Fruit fly (Drosophila melanogaster) whole organism, embryonic: Measurements from ENCODE around the gene jus.

Source experiments
- Bgb ChIP-seq: fragments of 200-800 bp; sonication (Bioruptor generic); IDR thresholded peaks from 2 replicates; pipeline ENCODE4 v1.3.6; 2022; ENCODE audit warnings: missing biosample characterization, missing genetic modification characterization; ENCODE audit not compliant: partially characterized antibody
- CG1024 ChIP-seq: fragments of 200-800 bp; sonication (Bioruptor generic); IDR thresholded peaks from 2 replicates; pipeline ENCODE4 v1.3.6; 2022; ENCODE audit warnings: missing biosample characterization, missing genetic modification characterization
- CG10274 ChIP-seq: fragments of 200-800 bp; sonication (Bioruptor generic); optimal IDR thresholded peaks from 3 replicates; lab custom pipeline; 2017; ENCODE audit warnings: missing biosample characterization, mild to moderate bottlenecking, missing genetic modification characterization
- CG10321 ChIP-seq: fragments of 200-800 bp; sonication (Bioruptor generic); IDR thresholded peaks from 2 replicates; pipeline ENCODE4 v1.3.6; 2022; ENCODE audit warnings: missing biosample characterization, missing genetic modification characterization
- CG11247 ChIP-seq: fragments of 200-800 bp; sonication (Bioruptor generic); IDR thresholded peaks from 2 replicates; pipeline ENCODE4 v1.3.6; 2022; ENCODE audit warnings: missing biosample characterization, missing genetic modification characterization
- CG11456 ChIP-seq: fragments of 200-800 bp; sonication (Bioruptor generic); IDR thresholded peaks from 3 replicates; pipeline ENCODE4 v1.3.6; 2022; ENCODE audit warnings: missing biosample characterization, missing genetic modification characterization
- CG11723 ChIP-seq: fragments of 200-800 bp; sonication (Bioruptor generic); optimal IDR thresholded peaks from 2 replicates; lab custom pipeline; 2017; ENCODE audit warnings: missing biosample characterization, mild to moderate bottlenecking, missing genetic modification characterization
- CG13296 ChIP-seq: fragments of 200-800 bp; sonication (Bioruptor generic); optimal IDR thresholded peaks from 3 replicates; lab custom pipeline; 2018; ENCODE audit warnings: missing biosample characterization, mild to moderate bottlenecking, missing genetic modification characterization
- CG13424 ChIP-seq: fragments of 200-800 bp; sonication (Bioruptor generic); optimal IDR thresholded peaks from 2 replicates; lab custom pipeline; 2019; ENCODE audit warnings: missing biosample characterization, mild to moderate bottlenecking, missing genetic modification characterization, moderate library complexity
- CG14667 ChIP-seq: fragments of 200-800 bp; sonication (Bioruptor generic); IDR thresholded peaks from 2 replicates; pipeline ENCODE4 v1.3.6; 2022; ENCODE audit warnings: missing biosample characterization, missing genetic modification characterization
- CG17186 ChIP-seq: fragments of 200-800 bp; sonication (Bioruptor generic); optimal IDR thresholded peaks from 3 replicates; lab custom pipeline; 2017; ENCODE audit warnings: missing biosample characterization, missing genetic modification reagents, missing genetic modification characterization
- CG17328 ChIP-seq: fragments of 200-800 bp; sonication (Bioruptor generic); IDR thresholded peaks from 2 replicates; pipeline ENCODE4 v1.3.6; 2022; ENCODE audit warnings: missing biosample characterization, missing genetic modification characterization
- CG17612 ChIP-seq: fragments of 200-800 bp; sonication (Bioruptor generic); IDR thresholded peaks from 2 replicates; pipeline ENCODE4 v1.3.6; 2022; ENCODE audit warnings: missing biosample characterization, missing genetic modification characterization
- CG30403 ChIP-seq: fragments of 200-800 bp; sonication (Bioruptor generic); optimal IDR thresholded peaks from 3 replicates; lab custom pipeline; 2016; ENCODE audit warnings: missing biosample characterization, missing genetic modification characterization
- CG3281 ChIP-seq: fragments of 200-800 bp; sonication (Bioruptor generic); optimal IDR thresholded peaks from 3 replicates; lab custom pipeline; 2017; ENCODE audit warnings: missing biosample characterization, mild to moderate bottlenecking, missing genetic modification characterization
- CG34422 ChIP-seq: fragments of 200-800 bp; sonication (Bioruptor generic); IDR thresholded peaks from 3 replicates; pipeline ENCODE4 v1.3.6; 2022; ENCODE audit warnings: missing biosample characterization, missing genetic modification characterization
- CG4404 ChIP-seq: fragments of 200-800 bp; sonication (Bioruptor generic); IDR thresholded peaks from 2 replicates; pipeline ENCODE4 v1.3.6; 2022; ENCODE audit warnings: missing biosample characterization, missing genetic modification characterization
- CG4707 ChIP-seq: fragments of 200-800 bp; sonication (Bioruptor generic); optimal IDR thresholded peaks from 2 replicates; lab custom pipeline; 2018; ENCODE audit warnings: missing biosample characterization, mild to moderate bottlenecking, missing genetic modification characterization, moderate library complexity
- CG4820 ChIP-seq: fragments of 200-800 bp; sonication (Bioruptor generic); optimal IDR thresholded peaks from 3 replicates; lab custom pipeline; 2016; ENCODE audit warnings: missing biosample characterization, missing genetic modification characterization
- CG6272 ChIP-seq: fragments of 200-800 bp; sonication (Bioruptor generic); IDR thresholded peaks from 2 replicates; pipeline ENCODE4 v1.3.6; 2022; ENCODE audit warnings: missing biosample characterization, missing genetic modification characterization
- CG6791 ChIP-seq: fragments of 200-800 bp; sonication (Bioruptor generic); IDR thresholded peaks from 3 replicates; pipeline ENCODE4 v1.3.6; 2022; ENCODE audit warnings: missing biosample characterization, missing genetic modification characterization; ENCODE audit not compliant: partially characterized antibody
- CG7357 ChIP-seq: fragments of 200-800 bp; sonication (Bioruptor generic); IDR thresholded peaks from 3 replicates; pipeline ENCODE4 v1.3.6; 2022; ENCODE audit warnings: missing biosample characterization, missing genetic modification characterization
- CG7928 ChIP-seq: fragments of 200-800 bp; sonication (Bioruptor generic); optimal IDR thresholded peaks from 2 replicates; lab custom pipeline; 2017; ENCODE audit warnings: missing biosample characterization, mild to moderate bottlenecking, missing genetic modification characterization
- CG9437 ChIP-seq: fragments of 200-800 bp; sonication (Bioruptor generic); optimal IDR thresholded peaks from 2 replicates; lab custom pipeline; 2018; ENCODE audit warnings: missing biosample characterization, mild to moderate bottlenecking, missing genetic modification characterization
- CG9609 ChIP-seq: fragments of 200-800 bp; sonication (Bioruptor generic); optimal IDR thresholded peaks from 3 replicates; lab custom pipeline; 2016; ENCODE audit warnings: missing biosample characterization, missing genetic modification characterization
- CkIIα-i1 ChIP-seq: fragments of 200-800 bp; sonication (Bioruptor generic); IDR thresholded peaks from 2 replicates; pipeline ENCODE4 v1.3.6; 2022; ENCODE audit warnings: missing biosample characterization, missing genetic modification characterization
- Dfd ChIP-seq, 2 experiments: fragments of >200 bp; optimal IDR thresholded peaks; 2 replicates each; lab custom pipeline; 2017; ENCODE audit warnings: missing biosample characterization in 2 of 2, missing genetic modification characterization in 2 of 2
- Dip3 ChIP-seq: fragments of 200-800 bp; sonication (Bioruptor generic); optimal IDR thresholded peaks from 3 replicates; lab custom pipeline; 2016; ENCODE audit warnings: missing biosample characterization, missing genetic modification characterization
- E2f1 ChIP-seq: fragments of 200-800 bp; sonication (Bioruptor generic); IDR thresholded peaks from 2 replicates; pipeline ENCODE4 v1.3.6; 2022; ENCODE audit warnings: missing biosample characterization, missing genetic modification characterization
- Fer1 ChIP-seq: fragments of 200-800 bp; sonication (Bioruptor generic); optimal IDR thresholded peaks from 2 replicates; lab custom pipeline; 2017; ENCODE audit warnings: missing biosample characterization, mild to moderate bottlenecking, missing genetic modification characterization
- Hr39 ChIP-seq: fragments of >200 bp; optimal IDR thresholded peaks from 2 replicates; lab custom pipeline; 2017
- Jarid2 ChIP-seq: fragments of 200-800 bp; sonication (Bioruptor generic); optimal IDR thresholded peaks from 3 replicates; lab custom pipeline; 2017; ENCODE audit warnings: mild to moderate bottlenecking, missing biosample characterization, missing genetic modification reagents, missing genetic modification characterization
- Med ChIP-seq: fragments of 200-800 bp; sonication (Bioruptor generic); peaks from one replicate; lab custom pipeline; 2016; ENCODE audit warnings: missing biosample characterization, missing genetic modification characterization, mild to moderate bottlenecking, inconsistent platforms, moderate library complexity
- NK7.1 ChIP-seq: fragments of 200-800 bp; sonication (Bioruptor generic); optimal IDR thresholded peaks from 3 replicates; lab custom pipeline; 2016; ENCODE audit warnings: missing biosample characterization, missing genetic modification characterization
- Oaz ChIP-seq: fragments of 200-800 bp; sonication (Bioruptor generic); IDR thresholded peaks from 2 replicates; pipeline ENCODE4 v1.3.6; 2022; ENCODE audit warnings: missing biosample characterization, missing genetic modification characterization
- Poxn ChIP-seq: fragments of 200-800 bp; sonication (Bioruptor generic); IDR thresholded peaks from 2 replicates; pipeline ENCODE4 v1.3.6; 2022; ENCODE audit warnings: missing biosample characterization, missing genetic modification characterization
- Sry-δ ChIP-seq: fragments of 200-800 bp; sonication (Bioruptor generic); optimal IDR thresholded peaks from 2 replicates; lab custom pipeline; 2016; ENCODE audit warnings: missing biosample characterization, missing genetic modification characterization
- bab2 ChIP-seq: fragments of 200-800 bp; sonication (Bioruptor generic); optimal IDR thresholded peaks from 2 replicates; lab custom pipeline; 2016; ENCODE audit warnings: missing biosample characterization, missing genetic modification characterization
- crol ChIP-seq: fragments of 200-800 bp; sonication (Bioruptor generic); IDR thresholded peaks from 2 replicates; pipeline ENCODE4 v1.3.6; 2022; ENCODE audit warnings: missing biosample characterization, missing genetic modification characterization
- en ChIP-seq: fragments of 200-800 bp; sonication (Bioruptor generic); optimal IDR thresholded peaks from 2 replicates; lab custom pipeline; 2016; ENCODE audit warnings: missing biosample characterization, missing genetic modification characterization
- ftz-f1 ChIP-seq: fragments of 200-800 bp; sonication (Bioruptor generic); optimal IDR thresholded peaks from 2 replicates; lab custom pipeline; 2016; ENCODE audit warnings: missing biosample characterization, missing genetic modification characterization
- hbn ChIP-seq: fragments of 200-800 bp; sonication (Bioruptor generic); IDR thresholded peaks from 2 replicates; pipeline ENCODE4 v1.3.6; 2022; ENCODE audit warnings: missing biosample characterization, missing genetic modification characterization; ENCODE audit not compliant: partially characterized antibody
- jumu ChIP-seq: fragments of 200-800 bp; sonication (Bioruptor generic); optimal IDR thresholded peaks from 3 replicates; lab custom pipeline; 2016; ENCODE audit warnings: missing biosample characterization, missing genetic modification characterization
- mld ChIP-seq: fragments of 200-800 bp; sonication (Bioruptor generic); IDR thresholded peaks from 3 replicates; pipeline ENCODE4 v1.3.6; 2022; ENCODE audit warnings: missing biosample characterization, missing genetic modification characterization; ENCODE audit not compliant: partially characterized antibody
- org-1 ChIP-seq: fragments of 200-800 bp; sonication (Bioruptor generic); optimal IDR thresholded peaks from 2 replicates; lab custom pipeline; 2017; ENCODE audit warnings: missing biosample characterization, missing genetic modification characterization
- otp ChIP-seq: fragments of 200-800 bp; sonication (Bioruptor generic); IDR thresholded peaks from 3 replicates; pipeline ENCODE4, ENCODE4 v1.3.6; 2022; ENCODE audit warnings: missing biosample characterization, missing genetic modification characterization
- sd ChIP-seq: fragments of 200-800 bp; sonication (Bioruptor generic); optimal IDR thresholded peaks from 3 replicates; lab custom pipeline; 2018; ENCODE audit warnings: missing biosample characterization, mild to moderate bottlenecking, missing genetic modification characterization, moderate library complexity
- shn ChIP-seq: fragments of 200-800 bp; sonication (Bioruptor generic); optimal IDR thresholded peaks from 3 replicates; lab custom pipeline; 2016; ENCODE audit warnings: missing biosample characterization, missing genetic modification characterization
- sima ChIP-seq: fragments of 200-800 bp; sonication (Bioruptor generic); optimal IDR thresholded peaks from 2 replicates; lab custom pipeline; 2016; ENCODE audit warnings: missing biosample characterization, missing genetic modification characterization
- tio ChIP-seq: fragments of 200-800 bp; sonication (Bioruptor generic); optimal IDR thresholded peaks from 2 replicates; lab custom pipeline; 2017; ENCODE audit warnings: missing biosample characterization, missing genetic modification characterization, inconsistent platforms
- tx ChIP-seq: fragments of 200-800 bp; sonication (Bioruptor generic); optimal IDR thresholded peaks from 2 replicates; lab custom pipeline; 2016; ENCODE audit warnings: missing biosample characterization, missing genetic modification characterization
- z ChIP-seq: fragments of 200-800 bp; sonication (Bioruptor generic); IDR thresholded peaks from 3 replicates; pipeline ENCODE4 v1.3.6; 2022; ENCODE audit warnings: missing biosample characterization, missing genetic modification characterization

jus gene

DNA sequence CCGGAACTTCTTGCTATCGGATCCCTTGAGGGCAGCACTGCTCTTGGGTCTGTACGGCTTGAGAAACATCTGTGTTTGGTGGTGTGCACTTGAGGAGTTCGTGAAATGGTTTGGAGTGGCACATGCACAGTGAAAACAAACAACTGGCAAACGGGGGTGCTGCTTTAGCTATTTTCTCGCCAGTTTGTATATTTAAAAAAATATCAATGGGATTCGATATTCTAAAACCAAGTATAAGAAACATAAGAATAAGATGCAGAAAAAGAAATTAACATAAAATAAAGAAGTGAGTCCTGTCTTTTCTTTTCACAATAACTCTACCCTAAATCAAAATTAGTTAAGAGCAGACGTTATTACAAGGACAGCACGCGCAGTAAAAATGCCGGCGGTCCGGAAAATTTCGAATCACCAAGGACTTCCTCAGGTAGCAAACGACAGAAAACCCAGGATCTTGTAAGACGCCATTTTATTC, 43.1 kb downstream of the jus start, which contains the start of gene eIF2D (continued):
- TF ChIP-seq sd (tag; lab: Kevin White, UChicago) (no peak), hbn (GFP tag; lab: Robert Waterston, UW) (no peak), crol (GFP tag; lab: Robert Waterston, UW) (no peak), CG11456 (GFP tag; lab: Robert Waterston, UW) (0 out of 3 replicates have a peak, but pooled peaks have one; percentile 57), org-1 (GFP tag; lab: Kevin White, UChicago) (no peak), CG4820 (GFP tag; lab: Kevin White, UChicago) (peak; percentile 51), Dip3 (no peak), en (GFP tag; lab: Kevin White, UChicago) (no peak), Jarid2 (GFP tag; lab: Kevin White, UChicago) (no peak), CG11247 (GFP tag; lab: Robert Waterston, UW) (peak; percentile 42; the same call in 1 of the 2 replicates), CG4707 (no peak), Bgb (GFP tag; lab: Robert Waterston, UW) (no peak), Med (GFP tag; lab: Kevin White, UChicago) (peak; percentile 87), CkIIα-i1 (GFP tag; lab: Robert Waterston, UW) (no peak), CG3281 (GFP tag; lab: Kevin White, UChicago) (peak; percentile 68), CG10274 (GFP tag; lab: Kevin White, UChicago) (no peak), CG11723 (GFP tag; lab: Kevin White, UChicago) (no peak), CG4404 (GFP tag; lab: Robert Waterston, UW) (0 out of 2 replicates have a peak, but pooled peaks have one; percentile 23), Poxn (GFP tag; lab: Robert Waterston, UW) (no peak), tio (GFP tag; lab: Kevin White, UChicago) (no peak), mld (no peak), Oaz (no peak), CG30403 (peak; percentile 67), bab2 (GFP tag; lab: Kevin White, UChicago) (peak; percentile 37), shn (no peak), CG17612 (GFP tag; lab: Robert Waterston, UW) (no peak), z (GFP tag; lab: Robert Waterston, UW) (no peak), CG7928 (GFP tag; lab: Kevin White, UChicago) (no peak), CG17186 (peak; percentile 12), CG13296 (GFP tag; lab: Kevin White, UChicago) (peak; percentile 62), CG10321 (GFP tag; lab: Robert Waterston, UW) (no peak), Fer1 (GFP tag; lab: Kevin White, UChicago) (peak; percentile 68), NK7.1 (peak; percentile 18), Dfd (GFP tag; optimal IDR thresholded peaks at IDR 0.05; lab: Kevin White, UChicago) (no peak), CG13424 (tag; lab: Kevin White, UChicago) (peak; percentile 62), Sry-δ (GFP tag; lab: Kevin White, UChicago) (peak; percentile 24), CG9609 (GFP tag; lab: Kevin White, UChicago) (no peak), CG14667 (GFP tag; lab: Robert Waterston, UW) (peak; percentile 39; the same call in 1 of the 2 replicates), CG6791 (GFP tag; lab: Robert Waterston, UW) (no peak), CG9437 (GFP tag; lab: Kevin White, UChicago) (peak; percentile 21), CG17328 (GFP tag; lab: Robert Waterston, UW) (peak; percentile 54; the same call in 1 of the 2 replicates), CG34422 (GFP tag; lab: Robert Waterston, UW) (peak; percentile 74; the same call in 1 of the 3 replicates), CG6272 (GFP tag; lab: Robert Waterston, UW) (peak; percentile 45), ftz-f1 (GFP tag; lab: Kevin White, UChicago) (no peak), CG1024 (GFP tag; lab: Robert Waterston, UW) (no peak), sima (no peak), E2f1 (GFP tag; lab: Robert Waterston, UW) (no peak), tx (GFP tag; lab: Kevin White, UChicago) (no peak), jumu (GFP tag; lab: Kevin White, UChicago) (peak; percentile 28), Hr39 (lab: Kevin White, UChicago) (no peak), otp (no peak; the same call in 2 of the 3 replicates), CG7357 (GFP tag; lab: Robert Waterston, UW) (no peak)
